Worm (Caenorhabditis elegans): ENCODE measurements around the gene mpst-7.

Gene mpst-7

ce11 chrV:12928929-12929532 is 31.9 kb downstream of the mpst-7 start, which contains the start of gene T16G1.2:
Gene T16G1.2, plus strand, starts transcription at chrV:12929482.
- TF ChIP-seq mdl-1 (tag; optimal IDR thresholded peaks at IDR 0.05) (no peak), blmp-1 (tag; optimal IDR thresholded peaks at IDR 0.05; ENCODE audit: insufficient read depth) (peak; percentile 21)

ce11 chrV:12924128-12924527 is 36.8 kb downstream of the mpst-7 start, which contains the start of gene pqn-67:
Gene pqn-67, plus strand, starts transcription at chrV:12924428.
- no peak for TF ChIP-seq lin-11 (tag; optimal IDR thresholded peaks at IDR 0.05)
- no peak for TF ChIP-seq R02D3.7 (tag; optimal IDR thresholded peaks at IDR 0.05)
- no peak for TF ChIP-seq nhr-77 (tag; optimal IDR thresholded peaks at IDR 0.05)
- no peak for TF ChIP-seq elt-3 (tag; optimal IDR thresholded peaks at IDR 0.05)
- TF ChIP-seq nhr-25 (tag; optimal IDR thresholded peaks at IDR 0.05), result no peak
- TF ChIP-seq nhr-12 (tag; optimal IDR thresholded peaks at IDR 0.05), result no peak
- TF ChIP-seq egl-27 (tag; optimal IDR thresholded peaks at IDR 0.05), result no peak
- no peak for TF ChIP-seq unc-55 (GFP tag; optimal IDR thresholded peaks at IDR 0.05)
- TF ChIP-seq mbf-1 (tag; optimal IDR thresholded peaks at IDR 0.05), result no peak
- TF ChIP-seq lsy-2 (tag; optimal IDR thresholded peaks at IDR 0.05), result no peak
- no peak for TF ChIP-seq elt-1 (tag; optimal IDR thresholded peaks at IDR 0.05)
- TF ChIP-seq unc-62 (GFP tag; optimal IDR thresholded peaks at IDR 0.05), result no peak
- TF ChIP-seq ceh-82 (tag; optimal IDR thresholded peaks at IDR 0.05), result no peak
- TF ChIP-seq zag-1 (tag; optimal IDR thresholded peaks at IDR 0.05), result no peak
- TF ChIP-seq crh-2 (tag; optimal IDR thresholded peaks at IDR 0.05), result no peak
- TF ChIP-seq ztf-4 (tag; optimal IDR thresholded peaks at IDR 0.05), result no peak
- no peak for TF ChIP-seq skn-1 (tag; optimal IDR thresholded peaks at IDR 0.05)
- no peak for TF ChIP-seq unc-39 (tag; optimal IDR thresholded peaks at IDR 0.05)

- no peak for TF ChIP-seq C34F6.9 (tag; optimal IDR thresholded peaks at IDR 0.05)
- TF ChIP-seq nhr-77 (tag; optimal IDR thresholded peaks at IDR 0.05), result no peak
- TF ChIP-seq nhr-129 (tag; optimal IDR thresholded peaks at IDR 0.05), result no peak
- TF ChIP-seq skn-1 (tag; optimal IDR thresholded peaks at IDR 0.05), result no peak
- no peak for TF ChIP-seq ZK546.5 (tag; optimal IDR thresholded peaks at IDR 0.05)
- no peak for TF ChIP-seq lsy-2 (tag; optimal IDR thresholded peaks at IDR 0.05)
- no peak for TF ChIP-seq ceh-16 (tag; optimal IDR thresholded peaks at IDR 0.05)
- no peak for TF ChIP-seq lin-11 (tag; optimal IDR thresholded peaks at IDR 0.05)
- TF ChIP-seq fos-1 (tag; optimal IDR thresholded peaks at IDR 0.05), result no peak
- TF ChIP-seq sma-9 (GFP tag; optimal IDR thresholded peaks at IDR 0.05), result no peak
- no peak for TF ChIP-seq sma-9 (tag; optimal IDR thresholded peaks at IDR 0.05)
These were observed 38.6 kb downstream of the mpst-7 start, which contains the start of gene dhrs-4 for ce11 chrV:12922308-12922707. Gene dhrs-4, plus strand, starts transcription at chrV:12922608.

- TF ChIP-seq ztf-1 (GFP tag; conservative IDR thresholded peaks at IDR 0.05), result no peak
- peak; percentile 73 for TF ChIP-seq fos-1 (tag; optimal IDR thresholded peaks at IDR 0.05)
- peak; percentile 43 for TF ChIP-seq crh-2 (tag; optimal IDR thresholded peaks at IDR 0.05)
- TF ChIP-seq gmeb-1 (tag; optimal IDR thresholded peaks at IDR 0.05), result peak; percentile 34
- TF ChIP-seq ceh-82 (tag; optimal IDR thresholded peaks at IDR 0.05), result no peak
- TF ChIP-seq sma-9 (GFP tag; optimal IDR thresholded peaks at IDR 0.05), result peak; percentile 75
- no peak for TF ChIP-seq sma-9 (tag; optimal IDR thresholded peaks at IDR 0.05)
These were observed 39.3 kb downstream of the mpst-7 start for ce11 chrV:12921680-12922079.

- peak; percentile 3 for TF ChIP-seq fos-1 (tag; optimal IDR thresholded peaks at IDR 0.05)
- TF ChIP-seq unc-39 (tag; optimal IDR thresholded peaks at IDR 0.05), result no peak
- TF ChIP-seq ZK546.5 (tag; optimal IDR thresholded peaks at IDR 0.05), result no peak
These were observed 41.2 kb downstream of the mpst-7 start, which contains the start of gene lipl-1 for ce11 chrV:12919705-12920104. Gene lipl-1, plus strand, starts transcription at chrV:12919986.

- no peak for TF ChIP-seq R02D3.7 (tag; optimal IDR thresholded peaks at IDR 0.05)
- TF ChIP-seq sma-9 (GFP tag; optimal IDR thresholded peaks at IDR 0.05), result peak; percentile 51
- no peak for TF ChIP-seq sma-9 (tag; optimal IDR thresholded peaks at IDR 0.05)
- TF ChIP-seq crh-2 (tag; optimal IDR thresholded peaks at IDR 0.05), result peak; percentile 28
- no peak for TF ChIP-seq sem-4 (tag; optimal IDR thresholded peaks at IDR 0.05)
- TF ChIP-seq fos-1 (tag; optimal IDR thresholded peaks at IDR 0.05), result peak; percentile 20
- peak; percentile 8 for TF ChIP-seq gmeb-1 (tag; optimal IDR thresholded peaks at IDR 0.05)
These were observed 51.3 kb downstream of the mpst-7 start, which contains the start of gene nid-1 for ce11 chrV:12909544-12910157. Gene nid-1, plus strand, starts transcription at chrV:12910107.
